Fruit fly (Drosophila melanogaster) S2 (cell line): ENCODE measurements around the gene CG14646.
A peak's percentile ranks its signal among the peaks of the same experiment; 100 is the strongest.

Experiments used
- CG8478 ChIP-seq: fragments of >200 bp; optimal IDR thresholded peaks from 2 replicates; lab custom pipeline; 2018
- CTCF ChIP-seq, 2 experiments: fragments of >200 bp; optimal IDR thresholded peaks; 2 replicates each; lab custom pipeline; 2018

- TF ChIP-seq CG8478 (no peak), CTCF (optimal IDR thresholded peaks at IDR 0.05; lab: Kevin White, UChicago) (peak; percentile 79 to 83)
Measured at dm6 chr3R:4397403-4398079, 7.4 kb downstream of the CG14646 start, which contains the start of gene CG9855.
